Fruit fly (Drosophila melanogaster): Measurements from ENCODE around the gene CG12991.

Gene CG12991

dm6 chrX:17595822-17596221 is 16.2 kb downstream of the CG12991 start:
- peak; percentile 88 for TF ChIP-seq noc (tag; optimal IDR thresholded peaks at IDR 0.05)

DNA sequence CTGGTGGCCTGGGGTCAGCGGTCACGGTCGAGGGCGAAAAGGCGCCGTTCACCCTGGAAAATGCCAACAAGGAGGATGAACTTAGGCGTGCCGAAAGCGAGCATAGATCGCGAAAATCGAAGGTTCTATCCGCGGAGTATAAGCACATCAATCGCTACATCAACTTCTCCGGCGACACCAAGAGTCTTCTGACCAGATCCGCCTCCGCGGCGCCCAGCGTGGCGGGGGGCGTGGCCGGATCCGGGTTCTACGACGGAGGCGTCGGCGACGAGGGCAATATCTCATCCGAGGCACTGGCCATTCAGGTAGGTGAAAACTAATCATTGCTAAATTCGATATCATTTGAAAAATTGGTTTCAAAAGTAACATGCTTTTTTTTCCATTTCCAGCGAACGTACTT is 18.0 kb downstream of the CG12991 start:
- no peak for TF ChIP-seq noc (tag; optimal IDR thresholded peaks at IDR 0.05)

DNA sequence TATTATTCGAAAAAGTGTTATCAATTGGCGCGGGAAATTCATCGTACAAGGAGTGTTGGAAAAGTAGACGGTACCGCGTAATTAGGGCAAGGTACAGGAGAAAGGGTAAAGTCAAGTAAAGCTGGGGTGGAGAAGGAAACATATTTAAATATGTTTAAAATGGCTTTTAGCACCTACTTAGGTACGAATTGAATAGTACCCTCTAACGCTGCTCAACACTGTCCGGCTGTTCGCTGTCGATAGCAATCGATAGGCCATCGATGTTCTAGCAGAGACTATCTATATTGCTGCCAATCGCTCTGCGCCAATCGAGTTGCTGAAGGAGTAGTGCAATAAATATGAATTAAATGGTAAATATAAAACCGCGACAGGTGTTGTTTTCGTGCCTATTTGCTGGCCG is 19.7 kb downstream of the CG12991 start, which contains the start of gene X11L:
X11L (plus strand) TSS at position 279 of the 400 bp plus-strand sequence.
- TF ChIP-seq noc (tag; optimal IDR thresholded peaks at IDR 0.05): no peak

DNA sequence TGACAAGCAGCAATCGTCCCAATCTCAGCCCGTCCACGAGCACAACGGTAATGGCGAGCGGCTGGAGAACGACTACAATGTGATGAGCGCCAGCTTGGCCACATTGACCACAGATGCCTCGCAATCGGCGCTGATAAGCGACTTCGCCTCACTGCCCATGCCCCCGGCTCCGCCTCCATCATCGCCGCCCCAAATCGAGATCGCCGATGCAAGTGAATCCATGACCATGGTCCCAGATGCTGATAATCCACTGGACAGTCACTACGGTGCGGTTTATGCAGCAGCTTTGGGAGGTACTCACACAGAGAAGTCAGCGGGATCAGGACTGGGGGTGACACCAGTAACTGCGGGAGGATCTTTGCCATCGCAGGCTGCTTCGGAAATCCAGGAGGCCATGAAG is 22.8 kb downstream of the CG12991 start:
- no peak for TF ChIP-seq noc (tag; optimal IDR thresholded peaks at IDR 0.05)

DNA sequence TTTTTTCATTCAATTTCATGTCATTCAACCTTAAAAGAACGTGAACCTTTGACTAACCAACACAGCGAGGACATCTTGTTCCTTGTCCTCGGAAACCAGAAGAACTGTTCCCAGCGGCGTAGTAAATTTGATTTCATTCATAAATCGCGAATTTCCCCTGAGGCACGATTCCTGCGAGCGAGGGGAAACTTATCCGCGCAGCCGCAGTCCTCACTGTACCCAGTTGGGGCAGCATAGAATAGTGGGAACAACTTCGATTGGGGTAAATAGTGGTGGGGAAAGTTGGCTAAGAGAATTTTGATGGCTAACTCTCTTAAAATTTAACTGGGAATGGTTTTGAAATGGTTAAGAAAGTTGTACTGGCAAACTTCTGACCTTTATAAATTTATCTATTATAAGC is 31.8 kb downstream of the CG12991 start:
- TF ChIP-seq noc (tag; optimal IDR thresholded peaks at IDR 0.05): no peak

DNA sequence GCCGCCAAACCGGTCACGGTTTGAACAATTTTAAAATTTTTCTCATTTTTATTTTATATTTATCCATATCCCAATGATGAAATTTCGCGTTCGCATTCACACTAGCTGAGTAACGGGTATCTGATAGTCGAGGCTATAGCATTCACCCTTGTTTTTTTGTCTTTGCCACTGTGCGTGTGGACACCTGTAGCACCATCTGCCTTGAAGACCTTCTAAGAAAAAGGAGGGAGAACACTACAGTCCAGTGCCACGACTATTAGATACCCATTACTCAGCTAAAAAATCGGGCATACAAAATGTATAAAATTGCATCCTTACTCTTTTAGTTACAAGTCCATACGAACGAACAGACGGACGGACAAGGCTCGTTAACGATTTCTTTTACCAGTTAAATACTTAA is 42.5 kb downstream of the CG12991 start:
- no peak for TF ChIP-seq noc (tag; optimal IDR thresholded peaks at IDR 0.05)

- TF ChIP-seq noc (tag; optimal IDR thresholded peaks at IDR 0.05): no peak
These were observed 44.7 kb downstream of the CG12991 start for dm6 chrX:17624223-17624982.

dm6 chrX:17624983-17625401 is 45.3 kb downstream of the CG12991 start:
- TF ChIP-seq noc (tag; optimal IDR thresholded peaks at IDR 0.05): peak; percentile 97

- peak; percentile 31 for TF ChIP-seq noc (tag; optimal IDR thresholded peaks at IDR 0.05)
These were observed 46.2 kb downstream of the CG12991 start for dm6 chrX:17625833-17626232.

dm6 chrX:17627090-17627992 is 47.7 kb downstream of the CG12991 start, which contains the start of gene stas:
Gene stas (minus strand): TSS chrX:17627895.
- TF ChIP-seq noc (tag; optimal IDR thresholded peaks at IDR 0.05): peak; percentile 10

- TF ChIP-seq noc (tag; optimal IDR thresholded peaks at IDR 0.05): no peak
These were observed 49.7 kb downstream of the CG12991 start, which contains the start of gene CG8326 for dm6 chrX:17629317-17629716. Gene CG8326 (minus strand): TSS chrX:17629492.

DNA sequence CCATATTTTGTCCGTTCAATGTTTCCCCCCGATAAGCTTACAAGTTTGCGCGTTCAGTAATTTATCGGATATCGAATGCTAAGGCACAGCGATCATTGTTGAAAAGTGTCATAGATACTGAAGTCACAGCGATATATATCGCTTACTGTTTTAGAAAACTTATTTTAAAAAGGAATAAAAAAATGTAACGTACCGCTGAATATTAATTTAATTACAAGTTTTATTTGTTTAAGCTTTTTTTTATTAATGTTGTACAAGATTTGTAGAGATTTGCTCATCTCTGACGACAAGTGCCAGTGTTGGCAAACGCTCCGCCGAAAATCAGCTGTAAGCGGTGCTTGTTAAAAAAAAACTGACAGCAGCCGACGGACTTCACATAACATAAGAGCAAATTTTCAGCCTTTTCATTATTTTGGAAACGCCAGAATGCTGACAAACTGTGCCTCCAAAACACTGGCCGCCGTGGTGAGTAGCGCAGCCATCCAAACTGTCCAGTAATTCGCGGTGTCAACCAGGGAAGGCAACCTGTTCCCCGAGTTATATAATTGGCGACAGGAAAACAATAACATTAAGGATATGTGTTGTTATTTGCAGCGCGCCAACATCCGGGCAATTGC is 52.4 kb downstream of the CG12991 start, which contains the start of the genes corolla and ND-24:
corolla (minus strand) TSS at position 52 of the 617 bp plus-strand sequence.
ND-24 (plus strand) TSS at position 94 of the 617 bp plus-strand sequence.
- peak; percentile 71 for TF ChIP-seq noc (tag; optimal IDR thresholded peaks at IDR 0.05)

DNA sequence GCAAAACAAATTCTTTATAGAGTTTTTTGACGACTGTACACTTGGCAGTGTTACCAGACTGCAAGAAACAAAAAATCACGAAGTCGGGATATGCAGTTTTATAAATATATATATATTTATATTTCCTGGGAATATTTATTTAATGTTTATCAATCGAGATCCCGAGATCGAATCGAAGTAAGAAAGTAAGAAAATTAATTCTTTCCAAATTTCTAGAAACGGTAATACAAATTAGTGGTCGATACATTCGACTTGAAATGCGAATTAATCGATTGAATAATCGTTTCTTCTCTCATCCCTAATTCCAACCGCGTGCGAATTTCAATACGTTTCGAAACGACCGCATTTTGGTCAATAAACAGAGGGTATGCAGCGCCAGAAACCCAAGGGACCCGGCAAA is 56.3 kb downstream of the CG12991 start, which contains the start of the genes CG8289 and CG5800:
CG8289 (minus strand) TSS at position 44 of the 400 bp plus-strand sequence.
CG5800 (plus strand) TSS at position 281 of the 400 bp plus-strand sequence.
- no peak for TF ChIP-seq noc (tag; optimal IDR thresholded peaks at IDR 0.05)

DNA sequence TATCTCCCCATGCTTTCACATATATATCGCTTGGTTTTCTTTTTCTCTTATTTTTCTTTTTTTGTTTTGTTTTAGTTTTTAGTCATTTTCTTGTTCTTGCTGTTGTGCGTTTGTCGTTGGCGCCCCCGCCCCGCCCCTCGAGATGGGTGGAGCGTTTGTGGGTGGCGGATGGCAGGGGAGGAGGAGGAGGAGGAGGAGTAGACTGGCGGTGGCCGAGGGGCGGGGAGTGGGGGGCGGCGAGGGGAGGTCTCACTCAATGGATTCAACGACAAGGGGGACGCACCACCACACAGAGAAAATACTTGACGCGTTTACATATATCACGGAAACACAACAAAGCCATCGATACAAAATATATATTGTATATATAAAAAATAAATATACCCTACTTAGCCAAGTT is 61.2 kb downstream of the CG12991 start:
- no peak for TF ChIP-seq noc (tag; optimal IDR thresholded peaks at IDR 0.05)

All from whole organism, larva.